Fruit fly (Drosophila melanogaster): Measurements from ENCODE around the gene Sox21b.
A peak's percentile ranks its signal among the peaks of the same experiment; 100 is the strongest.

The Sox21b gene

dm6 chr3L:14101421-14102130 is 29.5 kb downstream of the Sox21b start (continued):
- TF ChIP-seq TFAM (GFP tag; optimal IDR thresholded peaks at IDR 0.05) (no peak), CG15696 (tag; optimal IDR thresholded peaks at IDR 0.05) (no peak), Nf-YC (tag; optimal IDR thresholded peaks at IDR 0.05) (no peak), CG9817 (tag; optimal IDR thresholded peaks at IDR 0.05) (no peak), PHDP (tag; optimal IDR thresholded peaks at IDR 0.05) (peak; percentile 32), eyg (GFP tag; optimal IDR thresholded peaks at IDR 0.05) (no peak), ssp (GFP tag; IDR thresholded peaks at IDR 0.05) (no peak), Rfx (GFP tag; IDR thresholded peaks at IDR 0.05) (no peak), Ets65A (GFP tag) (peak; percentile 73), sug (tag; optimal IDR thresholded peaks at IDR 0.05) (no peak), CG18599 (GFP tag; optimal IDR thresholded peaks at IDR 0.05) (peak; percentile 28), CG12219 (GFP tag; optimal IDR thresholded peaks at IDR 0.05) (peak; percentile 17), MESR4 (GFP tag; optimal IDR thresholded peaks at IDR 0.05) (no peak), CG13296 (GFP tag; optimal IDR thresholded peaks at IDR 0.05) (no peak), Fer1 (GFP tag; optimal IDR thresholded peaks at IDR 0.05) (no peak), dimm (GFP tag; IDR thresholded peaks at IDR 0.05) (no peak), Doc2 (GFP tag; IDR thresholded peaks at IDR 0.05) (no peak), row (GFP tag; IDR thresholded peaks at IDR 0.05) (peak; percentile 59; the same call in 2 of the 3 replicates), CG3407 (GFP tag; optimal IDR thresholded peaks at IDR 0.05) (no peak), HLHmδ (GFP tag; optimal IDR thresholded peaks at IDR 0.05) (no peak), Awh (GFP tag; IDR thresholded peaks at IDR 0.05) (no peak), jigr1 (GFP tag; IDR thresholded peaks at IDR 0.05) (no peak), CG12391 (tag; optimal IDR thresholded peaks at IDR 0.05) (peak; percentile 22), C15 (GFP tag; IDR thresholded peaks at IDR 0.05) (no peak), CG13775 (GFP tag; optimal IDR thresholded peaks at IDR 0.05) (no peak), Hmx (GFP tag; optimal IDR thresholded peaks at IDR 0.05) (no peak), sd (tag; optimal IDR thresholded peaks at IDR 0.05) (no peak), CG13624 (GFP tag; optimal IDR thresholded peaks at IDR 0.05) (no peak), MBD-R2 (GFP tag; IDR thresholded peaks at IDR 0.05) (no peak), lab (GFP tag; optimal IDR thresholded peaks at IDR 0.05) (no peak), D (optimal IDR thresholded peaks at IDR 0.05) (no peak), D (GFP tag; optimal IDR thresholded peaks at IDR 0.05) (peak; percentile 23), knrl (GFP tag; IDR thresholded peaks at IDR 0.05; ENCODE audit: partially characterized antibody) (no peak), Usf (GFP tag; optimal IDR thresholded peaks at IDR 0.05) (no peak), ab (GFP tag; optimal IDR thresholded peaks at IDR 0.05) (no peak), Atf6 (GFP tag; IDR thresholded peaks at IDR 0.05) (no peak), gcm (GFP tag; optimal IDR thresholded peaks at IDR 0.05) (no peak), gsb (GFP tag; IDR thresholded peaks at IDR 0.05) (no peak), Tbp (GFP tag; optimal IDR thresholded peaks at IDR 0.05) (no peak), CG4360 (GFP tag; IDR thresholded peaks at IDR 0.05) (no peak), fd64A (GFP tag; optimal IDR thresholded peaks at IDR 0.05) (no peak), ewg (GFP tag; optimal IDR thresholded peaks at IDR 0.05) (no peak), dmrt11E (tag; optimal IDR thresholded peaks at IDR 0.05) (peak; percentile 46), CG11085 (GFP tag; IDR thresholded peaks at IDR 0.05) (no peak), Bteb2 (GFP tag; optimal IDR thresholded peaks at IDR 0.05) (no peak), HHEX (GFP tag; optimal IDR thresholded peaks at IDR 0.05) (no peak), CG8388 (GFP tag; optimal IDR thresholded peaks at IDR 0.05) (peak; percentile 23), pum (GFP tag; optimal IDR thresholded peaks at IDR 0.05) (no peak), Gsc (GFP tag; IDR thresholded peaks at IDR 0.05) (no peak), CTCF (GFP tag; optimal IDR thresholded peaks at IDR 0.05) (no peak), peb (GFP tag; IDR thresholded peaks at IDR 0.05) (no peak), CG18011 (GFP tag; optimal IDR thresholded peaks at IDR 0.05) (no peak)
